Fruit fly (Drosophila melanogaster) whole organism, wandering third instar larva: ENCODE data around the gene CG5326.

Experiments used
- CG32264 ChIP-seq: fragments of 200-800 bp; sonication (Bioruptor generic); optimal IDR thresholded peaks from 2 replicates; lab custom pipeline; 2016; ENCODE audit warnings: missing biosample characterization, missing genetic modification characterization
- CG9705 ChIP-seq: fragments of 200-800 bp; sonication (Bioruptor generic); optimal IDR thresholded peaks from 2 replicates; lab custom pipeline; 2018; ENCODE audit warnings: missing biosample characterization, mild to moderate bottlenecking, missing genetic modification characterization
- CrebA ChIP-seq: fragments of 200-800 bp; sonication (Bioruptor generic); optimal IDR thresholded peaks from 2 replicates; lab custom pipeline; 2016; ENCODE audit warnings: missing biosample characterization, mild to moderate bottlenecking, missing genetic modification characterization, borderline replicate concordance
- Dfd ChIP-seq: fragments of >200 bp; optimal IDR thresholded peaks from 2 replicates; lab custom pipeline; 2017; ENCODE audit warnings: missing biosample characterization, missing genetic modification characterization
- GATAd ChIP-seq: sonication (Bioruptor generic); optimal IDR thresholded peaks from 2 replicates; lab custom pipeline; 2016; ENCODE audit warnings: missing biosample characterization, missing genetic modification characterization
- HLH106 ChIP-seq: fragments of 200-800 bp; optimal IDR thresholded peaks from 3 replicates; lab custom pipeline; 2019; ENCODE audit warnings: missing biosample characterization, mild to moderate bottlenecking, missing genetic modification characterization, moderate library complexity
- Hnf4 ChIP-seq: fragments of 200-800 bp; sonication (Bioruptor generic); optimal IDR thresholded peaks from 2 replicates; lab custom pipeline; 2016; ENCODE audit warnings: missing biosample characterization, mild to moderate bottlenecking, missing genetic modification characterization
- Hr78 ChIP-seq: fragments of >200 bp; optimal IDR thresholded peaks from 2 replicates; lab custom pipeline; 2017; ENCODE audit warnings: missing biosample characterization, missing genetic modification characterization
- Hr83 ChIP-seq: fragments of 200-300 bp; sonication (Bioruptor generic); optimal IDR thresholded peaks from 2 replicates; lab custom pipeline; 2016; ENCODE audit warnings: missing biosample characterization, mild to moderate bottlenecking, missing genetic modification characterization, moderate library complexity; ENCODE audit not compliant: poor library complexity, severe bottlenecking
- Jra ChIP-seq: sonication (Bioruptor generic); optimal IDR thresholded peaks from 2 replicates; lab custom pipeline; 2016; ENCODE audit warnings: missing biosample characterization, missing genetic modification characterization
- Mio ChIP-seq: sonication (Bioruptor generic); optimal IDR thresholded peaks from 2 replicates; lab custom pipeline; 2016; ENCODE audit warnings: missing biosample characterization, missing genetic modification characterization
- Myc ChIP-seq: fragments of >200 bp; optimal IDR thresholded peaks from 2 replicates; lab custom pipeline; 2017
- N ChIP-seq: fragments of >200 bp; optimal IDR thresholded peaks from 2 replicates; lab custom pipeline; 2018; ENCODE audit warnings: missing biosample characterization, missing external identifiers, missing genetic modification characterization
- OdsH ChIP-seq: fragments of 200-800 bp; sonication (Bioruptor generic); optimal IDR thresholded peaks from 2 replicates; lab custom pipeline; 2016; ENCODE audit warnings: missing biosample characterization, mild to moderate bottlenecking, missing genetic modification characterization
- Rel ChIP-seq, 2 experiments: fragments of 200-800 bp; sonication (Bioruptor generic) in 1 of 2; optimal IDR thresholded peaks; 2 replicates in 1 of 2; 3 replicates in 1 of 2; lab custom pipeline; 2016 to 2019; ENCODE audit warnings: mild to moderate bottlenecking in 2 of 2, missing biosample characterization in 2 of 2, missing genetic modification characterization in 2 of 2, moderate library complexity in 1 of 2
- Sp1 ChIP-seq: fragments of 200-800 bp; sonication (Bioruptor generic); optimal IDR thresholded peaks from 3 replicates; lab custom pipeline; 2019; ENCODE audit warnings: missing biosample characterization, mild to moderate bottlenecking, missing genetic modification characterization, moderate library complexity
- Vsx2 ChIP-seq: fragments of 200-300, 225-300 bp; sonication (Bioruptor generic); optimal IDR thresholded peaks from 2 replicates; lab custom pipeline; 2018; ENCODE audit warnings: missing biosample characterization, missing genetic modification characterization; ENCODE audit not compliant: partially characterized antibody
- br ChIP-seq: fragments of 200-800 bp; sonication (Bioruptor generic); optimal IDR thresholded peaks from 2 replicates; lab custom pipeline; 2016; ENCODE audit warnings: missing biosample characterization, missing genetic modification characterization
- brk ChIP-seq: fragments of 200-800 bp; sonication (Bioruptor generic); optimal IDR thresholded peaks from 2 replicates; lab custom pipeline; 2016; ENCODE audit warnings: missing biosample characterization, mild to moderate bottlenecking, missing genetic modification characterization
- dl ChIP-seq, 2 experiments: fragments of 175-275, 200-275 bp in 1 of 2; fragments of 200-275 bp in 1 of 2; sonication (Bioruptor generic); optimal IDR thresholded peaks; lab custom pipeline; 2018; ENCODE audit warnings: mild to moderate bottlenecking in 2 of 2, missing biosample characterization in 2 of 2, missing genetic modification characterization in 2 of 2, moderate library complexity in 2 of 2; ENCODE audit not compliant: partially characterized antibody in 2 of 2, insufficient read depth in 1 of 2
- dmrt93B ChIP-seq: fragments of 200-800 bp; sonication (Bioruptor generic); optimal IDR thresholded peaks from 2 replicates; lab custom pipeline; 2018; ENCODE audit warnings: missing biosample characterization, mild to moderate bottlenecking, missing genetic modification characterization
- dsf ChIP-seq: sonication (Bioruptor generic); optimal IDR thresholded peaks from 2 replicates; lab custom pipeline; 2016; ENCODE audit warnings: missing biosample characterization, missing genetic modification characterization, borderline replicate concordance
- foxo ChIP-seq, 2 experiments: fragments of 200-800 bp; sonication (Bioruptor generic); optimal IDR thresholded peaks; 2 replicates in 1 of 2; 3 replicates in 1 of 2; lab custom pipeline; 2016 to 2017; ENCODE audit warnings: missing biosample characterization in 2 of 2, missing genetic modification characterization in 2 of 2
- fru ChIP-seq: fragments of 200-800 bp; sonication (Bioruptor generic); optimal IDR thresholded peaks from 3 replicates; lab custom pipeline; 2016; ENCODE audit warnings: missing biosample characterization, mild to moderate bottlenecking, missing genetic modification characterization
- h ChIP-seq: fragments of 200-800 bp; sonication (Bioruptor generic); optimal IDR thresholded peaks from 3 replicates; lab custom pipeline; 2016; ENCODE audit warnings: missing biosample characterization, mild to moderate bottlenecking, missing genetic modification characterization
- jim ChIP-seq: fragments of 175-275, 200-325 bp; sonication (Bioruptor generic); optimal IDR thresholded peaks from 2 replicates; lab custom pipeline; 2016; ENCODE audit warnings: missing biosample characterization, mild to moderate bottlenecking, missing genetic modification characterization
- lola ChIP-seq: fragments of >200 bp; optimal IDR thresholded peaks from 2 replicates; lab custom pipeline; 2017; ENCODE audit warnings: missing biosample characterization, missing genetic modification characterization
- pan ChIP-seq: fragments of >200 bp; optimal IDR thresholded peaks from 2 replicates; lab custom pipeline; 2017
- psq ChIP-seq: fragments of 200-800 bp; sonication (Bioruptor generic); optimal IDR thresholded peaks from 3 replicates; lab custom pipeline; 2017; ENCODE audit warnings: missing biosample characterization, mild to moderate bottlenecking, missing genetic modification characterization, moderate library complexity
- rgr ChIP-seq: fragments of 200-800 bp; sonication (Bioruptor generic); optimal IDR thresholded peaks from 3 replicates; lab custom pipeline; 2016; ENCODE audit warnings: missing biosample characterization, mild to moderate bottlenecking, missing genetic modification characterization
- sage ChIP-seq: fragments of 200-800 bp; sonication (Bioruptor generic); optimal IDR thresholded peaks from 2 replicates; lab custom pipeline; 2016; ENCODE audit warnings: missing biosample characterization, mild to moderate bottlenecking, missing genetic modification characterization
- sv ChIP-seq: fragments of 200-800 bp; sonication (Bioruptor generic); optimal IDR thresholded peaks from 3 replicates; lab custom pipeline; 2016; ENCODE audit warnings: missing biosample characterization, missing genetic modification characterization

Gene CG5326

dm6 chr3R:22557100-22557741 lies 17.5 kb upstream of the CG5326 start:
- TF ChIP-seq fru (GFP tag; lab: Kevin White, UChicago) (no peak), Rel (GFP tag; optimal IDR thresholded peaks at IDR 0.05; lab: Kevin White, UChicago) (no peak), Rel (tag; optimal IDR thresholded peaks at IDR 0.05; lab: Kevin White, UChicago) (no peak), psq (GFP tag; lab: Kevin White, UChicago) (no peak), Vsx2 (no peak), dsf (GFP tag; lab: Kevin White, UChicago) (no peak)

dm6 chr3R:22552686-22553085 lies 13.0 kb upstream of the CG5326 start:
- TF ChIP-seq Hr78 (no peak), psq (GFP tag; lab: Kevin White, UChicago) (no peak), sv (GFP tag; lab: Kevin White, UChicago) (no peak), Hnf4 (GFP tag; lab: Kevin White, UChicago) (no peak), foxo (GFP tag; optimal IDR thresholded peaks at IDR 0.05; lab: Kevin White, UChicago) (no peak), brk (GFP tag; lab: Kevin White, UChicago) (no peak), Jra (GFP tag; lab: Kevin White, UChicago) (no peak), pan (no peak), HLH106 (tag; lab: Kevin White, UChicago) (no peak), dl (GFP tag; optimal IDR thresholded peaks at IDR 0.05; lab: Kevin White, UChicago; ENCODE audit: insufficient read depth in 1 of 2, partially characterized antibody in 2 of 2) (no peak), jim (GFP tag; lab: Kevin White, UChicago) (no peak), CG9705 (GFP tag; lab: Kevin White, UChicago) (no peak), dmrt93B (GFP tag; lab: Kevin White, UChicago) (no peak)
- TF ChIP-seq, all 38 proteins: peak for 0

- TF ChIP-seq br (no peak), brk (GFP tag; lab: Kevin White, UChicago) (no peak), Dfd (GFP tag; lab: Kevin White, UChicago) (no peak), Myc (lab: Kevin White, UChicago) (no peak), Hr83 (GFP tag; lab: Kevin White, UChicago) (no peak), N (GFP tag; lab: Kevin White, UChicago) (no peak), CrebA (GFP tag; lab: Kevin White, UChicago) (no peak), fru (GFP tag; lab: Kevin White, UChicago) (no peak), GATAd (GFP tag; lab: Kevin White, UChicago) (no peak), sage (GFP tag; lab: Kevin White, UChicago) (no peak), Vsx2 (no peak), lola (GFP tag; lab: Kevin White, UChicago) (no peak), pan (no peak), Mio (GFP tag; lab: Kevin White, UChicago) (no peak), CG9705 (GFP tag; lab: Kevin White, UChicago) (no peak), HLH106 (tag; lab: Kevin White, UChicago) (no peak), CG32264 (GFP tag; lab: Kevin White, UChicago) (no peak)
- TF ChIP-seq, all 38 proteins: peak for 0
Observed at dm6 chr3R:22550306-22550812, 10.6 kb upstream of the CG5326 start, which contains the start of gene bond. TSS of gene bond (plus strand) at chr3R:22550680.

- TF ChIP-seq rgr (GFP tag; lab: Kevin White, UChicago) (peak; percentile 32), lola (GFP tag; lab: Kevin White, UChicago) (no peak), Rel (GFP tag; optimal IDR thresholded peaks at IDR 0.05; lab: Kevin White, UChicago) (no peak), Rel (tag; optimal IDR thresholded peaks at IDR 0.05; lab: Kevin White, UChicago) (peak; percentile 78), Sp1 (GFP tag; lab: Kevin White, UChicago) (peak; percentile 37), sage (GFP tag; lab: Kevin White, UChicago) (no peak), br (no peak), HLH106 (tag; lab: Kevin White, UChicago) (no peak), Vsx2 (no peak), Hnf4 (GFP tag; lab: Kevin White, UChicago) (peak; percentile 11), fru (GFP tag; lab: Kevin White, UChicago) (peak; percentile 1), foxo (GFP tag; optimal IDR thresholded peaks at IDR 0.05; lab: Kevin White, UChicago) (peak in 1 of 2 experiments; percentile 8), OdsH (peak; percentile 11), Hr78 (no peak), h (GFP tag; lab: Kevin White, UChicago) (peak; percentile 43)
Observed at dm6 chr3R:22547585-22548022, 7.9 kb upstream of the CG5326 start, which contains the start of gene AdipoR. TSS of gene AdipoR (minus strand) at chr3R:22547846.
